Fruit fly (Drosophila melanogaster): Measurements from ENCODE around the gene Fur1.

Fur1 gene

dm6 chr3R:25472635-25473552, at the start of gene Fur1, which contains the start of gene Vps33B:
Gene Fur1, minus strand, starts transcription at chr3R:25473058.
Gene Vps33B, plus strand, starts transcription at chr3R:25473490.
- no peak for TF ChIP-seq EcR (GFP tag; optimal IDR thresholded peaks at IDR 0.05)
- no peak for TF ChIP-seq pan (optimal IDR thresholded peaks at IDR 0.05)
- TF ChIP-seq Dll (optimal IDR thresholded peaks at IDR 0.05), result no peak
- no peak for TF ChIP-seq psq (optimal IDR thresholded peaks at IDR 0.05)
- no peak for TF ChIP-seq usp (GFP tag; optimal IDR thresholded peaks at IDR 0.05)
- no peak for TF ChIP-seq CG8478 (optimal IDR thresholded peaks at IDR 0.05)

- TF ChIP-seq Dll (optimal IDR thresholded peaks at IDR 0.05) (no peak), EcR (GFP tag; optimal IDR thresholded peaks at IDR 0.05) (no peak), pan (optimal IDR thresholded peaks at IDR 0.05) (no peak), psq (optimal IDR thresholded peaks at IDR 0.05) (no peak), usp (GFP tag; optimal IDR thresholded peaks at IDR 0.05) (no peak), CG8478 (optimal IDR thresholded peaks at IDR 0.05) (no peak)
These were observed 46.7 kb upstream of the Fur1 start for dm6 chr3R:25519465-25520071.

dm6 chr3R:25518584-25518983, 45.7 kb upstream of the Fur1 start:
- TF ChIP-seq psq (optimal IDR thresholded peaks at IDR 0.05), result no peak
- no peak for TF ChIP-seq usp (GFP tag; optimal IDR thresholded peaks at IDR 0.05)
- no peak for TF ChIP-seq pan (optimal IDR thresholded peaks at IDR 0.05)
- TF ChIP-seq EcR (GFP tag; optimal IDR thresholded peaks at IDR 0.05), result no peak
- TF ChIP-seq CG8478 (optimal IDR thresholded peaks at IDR 0.05), result no peak
- no peak for TF ChIP-seq Dll (optimal IDR thresholded peaks at IDR 0.05)

- TF ChIP-seq CG8478 (optimal IDR thresholded peaks at IDR 0.05) (no peak), EcR (GFP tag; optimal IDR thresholded peaks at IDR 0.05) (no peak), usp (GFP tag; optimal IDR thresholded peaks at IDR 0.05) (no peak), Dll (optimal IDR thresholded peaks at IDR 0.05) (no peak), psq (optimal IDR thresholded peaks at IDR 0.05) (no peak), pan (optimal IDR thresholded peaks at IDR 0.05) (no peak)
These were observed 45.3 kb upstream of the Fur1 start for dm6 chr3R:25518099-25518567.

- TF ChIP-seq EcR (GFP tag; optimal IDR thresholded peaks at IDR 0.05) (no peak), usp (GFP tag; optimal IDR thresholded peaks at IDR 0.05) (no peak), CG8478 (optimal IDR thresholded peaks at IDR 0.05) (no peak), psq (optimal IDR thresholded peaks at IDR 0.05) (no peak), pan (optimal IDR thresholded peaks at IDR 0.05) (no peak), Dll (optimal IDR thresholded peaks at IDR 0.05) (no peak)
These were observed 44.7 kb upstream of the Fur1 start for dm6 chr3R:25517521-25517920.

- TF ChIP-seq pan (optimal IDR thresholded peaks at IDR 0.05), result peak; percentile 92
- TF ChIP-seq CG8478 (optimal IDR thresholded peaks at IDR 0.05), result peak; percentile 59
- TF ChIP-seq usp (GFP tag; optimal IDR thresholded peaks at IDR 0.05), result no peak
- TF ChIP-seq EcR (GFP tag; optimal IDR thresholded peaks at IDR 0.05), result no peak
- TF ChIP-seq psq (optimal IDR thresholded peaks at IDR 0.05), result no peak
- peak; percentile 71 for TF ChIP-seq Dll (optimal IDR thresholded peaks at IDR 0.05)
These were observed 42.8 kb upstream of the Fur1 start, which contains the start of gene msi for dm6 chr3R:25515450-25516288. Gene msi, plus strand, starts transcription at chr3R:25516118.

- TF ChIP-seq usp (GFP tag; optimal IDR thresholded peaks at IDR 0.05) (no peak), CG8478 (optimal IDR thresholded peaks at IDR 0.05) (no peak), psq (optimal IDR thresholded peaks at IDR 0.05) (no peak)
These were observed 39.9 kb upstream of the Fur1 start for dm6 chr3R:25512750-25513149.

- TF ChIP-seq usp (GFP tag; optimal IDR thresholded peaks at IDR 0.05) (no peak), pan (optimal IDR thresholded peaks at IDR 0.05) (no peak), EcR (GFP tag; optimal IDR thresholded peaks at IDR 0.05) (no peak), psq (optimal IDR thresholded peaks at IDR 0.05) (no peak), CG8478 (optimal IDR thresholded peaks at IDR 0.05) (no peak), Dll (optimal IDR thresholded peaks at IDR 0.05) (no peak)
These were observed 33.1 kb upstream of the Fur1 start, which contains the start of gene CG5111 for dm6 chr3R:25505975-25506374. Gene CG5111, plus strand, starts transcription at chr3R:25506275.

dm6 chr3R:25504891-25505290, 32.0 kb upstream of the Fur1 start, which contains the start of gene CG5107:
Gene CG5107, plus strand, starts transcription at chr3R:25505191.
- TF ChIP-seq EcR (GFP tag; optimal IDR thresholded peaks at IDR 0.05) (no peak), CG8478 (optimal IDR thresholded peaks at IDR 0.05) (no peak)

dm6 chr3R:25495753-25496152, 22.9 kb upstream of the Fur1 start:
- TF ChIP-seq psq (optimal IDR thresholded peaks at IDR 0.05) (no peak), Dll (optimal IDR thresholded peaks at IDR 0.05) (no peak), CG8478 (optimal IDR thresholded peaks at IDR 0.05) (no peak), EcR (GFP tag; optimal IDR thresholded peaks at IDR 0.05) (no peak), usp (GFP tag; optimal IDR thresholded peaks at IDR 0.05) (no peak), pan (optimal IDR thresholded peaks at IDR 0.05) (no peak)

- TF ChIP-seq psq (optimal IDR thresholded peaks at IDR 0.05), result no peak
- TF ChIP-seq EcR (GFP tag; optimal IDR thresholded peaks at IDR 0.05), result no peak
- no peak for TF ChIP-seq CG8478 (optimal IDR thresholded peaks at IDR 0.05)
- TF ChIP-seq pan (optimal IDR thresholded peaks at IDR 0.05), result no peak
- no peak for TF ChIP-seq Dll (optimal IDR thresholded peaks at IDR 0.05)
- TF ChIP-seq usp (GFP tag; optimal IDR thresholded peaks at IDR 0.05), result no peak
These were observed 22.2 kb upstream of the Fur1 start, which contains the start of gene CG33494 for dm6 chr3R:25495072-25495471. Gene CG33494, minus strand, starts transcription at chr3R:25495161.

Measured in whole organism.